Fruit fly (Drosophila melanogaster) whole organism: Measurements from ENCODE around the gene CG13689.

Source experiments
- Dll ChIP-seq: fragments of >200 bp; optimal IDR thresholded peaks from 2 replicates; lab custom pipeline; 2017
- EcR ChIP-seq, 2 experiments: fragments of >200 bp; optimal IDR thresholded peaks; 2 replicates each; lab custom pipeline; 2017; ENCODE audit warnings: missing biosample characterization in 2 of 2, missing genetic modification characterization in 2 of 2, missing genetic modification reagents in 2 of 2
- psq ChIP-seq: fragments of >200 bp; optimal IDR thresholded peaks from 2 replicates; lab custom pipeline; 2017

DNA sequence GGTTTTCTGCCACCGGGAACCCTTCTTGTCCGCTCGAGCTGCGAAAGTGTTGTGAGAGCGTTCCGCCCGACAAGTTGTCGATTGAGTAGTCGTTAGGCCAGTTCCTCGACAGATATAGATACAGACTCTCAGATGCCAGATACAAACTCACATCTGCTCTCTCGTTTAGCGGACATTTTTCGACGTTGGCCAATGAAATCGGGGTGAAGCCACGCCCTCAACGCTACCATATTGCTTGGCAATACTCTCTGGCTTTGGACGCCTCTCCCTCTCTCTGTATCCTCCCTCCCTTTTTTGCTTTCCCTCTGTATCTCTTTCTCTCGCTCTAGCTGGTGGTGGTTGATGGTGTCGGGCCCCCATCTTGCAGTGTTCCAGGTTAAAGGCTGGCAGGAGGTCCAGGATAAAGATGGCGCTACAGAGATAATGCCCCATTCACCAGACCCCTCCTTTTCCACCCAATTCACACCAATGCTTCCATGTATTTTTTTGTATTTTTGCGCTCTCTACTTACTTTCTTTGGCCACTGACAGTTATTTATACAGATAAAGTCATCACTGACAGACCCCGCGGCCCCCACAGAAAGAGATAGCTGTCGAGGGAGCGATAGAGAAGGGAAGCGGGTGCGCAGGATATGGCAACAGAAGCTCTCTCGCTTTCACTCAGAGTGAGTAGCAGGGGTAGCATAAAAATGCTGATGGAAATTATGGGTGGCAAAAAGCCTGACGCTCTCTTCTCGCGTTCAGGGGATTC, 7.8 kb upstream of the CG13689 start, which contains the start of gene Gsc:
- TF ChIP-seq EcR (GFP tag; optimal IDR thresholded peaks at IDR 0.05; lab: Kevin White, UChicago) (no peak), psq (lab: Kevin White, UChicago) (no peak), Dll (lab: Kevin White, UChicago) (no peak)
